Fruit fly (Drosophila melanogaster) whole organism, adult: ENCODE results near the gene Nmd3.

Experiments
- CG11617 ChIP-seq: fragments of 200-800 bp; sonication (Bioruptor generic); optimal IDR thresholded peaks from 2 replicates; lab custom pipeline; 2017; ENCODE audit warnings: mild to moderate bottlenecking, missing biosample characterization, missing genetic modification reagents, missing genetic modification characterization
- CG12768 ChIP-seq: fragments of 200-800 bp; sonication (Bioruptor generic); optimal IDR thresholded peaks from 2 replicates; lab custom pipeline; 2017; ENCODE audit warnings: missing biosample characterization, missing genetic modification characterization, mild to moderate bottlenecking, moderate library complexity, missing genetic modification reagents
- CG14711 ChIP-seq: fragments of 200-800 bp; sonication (Bioruptor generic); optimal IDR thresholded peaks from 2 replicates; lab custom pipeline; 2018; ENCODE audit warnings: missing biosample characterization, mild to moderate bottlenecking, missing genetic modification characterization, moderate library complexity
- CG1620 ChIP-seq: fragments of 200-800 bp; sonication (Bioruptor generic); optimal IDR thresholded peaks from 2 replicates; lab custom pipeline; 2016; ENCODE audit warnings: missing biosample characterization, missing genetic modification characterization
- CG33017 ChIP-seq: fragments of 200-800 bp; sonication (Bioruptor generic); optimal IDR thresholded peaks from 2 replicates; lab custom pipeline; 2018; ENCODE audit warnings: missing biosample characterization, mild to moderate bottlenecking, missing genetic modification characterization, moderate library complexity
- CG5204 ChIP-seq: fragments of 200-800 bp; sonication (Bioruptor generic); optimal IDR thresholded peaks from 2 replicates; lab custom pipeline; 2016; ENCODE audit warnings: missing biosample characterization, missing genetic modification characterization
- Hr96 ChIP-seq: fragments of 200-800 bp; sonication (Bioruptor generic); optimal IDR thresholded peaks from 2 replicates; lab custom pipeline; 2016; ENCODE audit warnings: missing biosample characterization, missing genetic modification characterization
- Mnt ChIP-seq: fragments of 200-800 bp; sonication (Bioruptor generic); optimal IDR thresholded peaks from 2 replicates; lab custom pipeline; 2016; ENCODE audit warnings: missing biosample characterization, mild to moderate bottlenecking, missing genetic modification characterization
- bab1 ChIP-seq: fragments of 200-800 bp; sonication (Bioruptor generic); optimal IDR thresholded peaks from 3 replicates; lab custom pipeline; 2019; ENCODE audit warnings: missing biosample characterization, mild to moderate bottlenecking, missing genetic modification characterization, moderate library complexity
- kay ChIP-seq: fragments of 200-800 bp; sonication (Bioruptor generic); peaks from one replicate; lab custom pipeline; 2016; ENCODE audit warnings: missing biosample characterization, missing genetic modification characterization, borderline replicate concordance
- ovo ChIP-seq: fragments of 200-800 bp; sonication (Bioruptor generic); optimal IDR thresholded peaks from 2 replicates; lab custom pipeline; 2016; ENCODE audit warnings: missing biosample characterization, missing genetic modification characterization
- pad ChIP-seq: fragments of 200-800 bp; sonication (Bioruptor generic); optimal IDR thresholded peaks from 3 replicates; lab custom pipeline; 2017; ENCODE audit warnings: missing biosample characterization, missing genetic modification characterization, mild to moderate bottlenecking, moderate library complexity, missing genetic modification reagents
- tj ChIP-seq: fragments of 200-800 bp; sonication (Bioruptor generic); optimal IDR thresholded peaks from 3 replicates; lab custom pipeline; 2017; ENCODE audit warnings: missing biosample characterization, mild to moderate bottlenecking, missing genetic modification characterization, moderate library complexity

dm6 chrX:2172420-2172827 lies 12.0 kb downstream of the Nmd3 start, which contains the start of gene ND-B14.5A:
- TF ChIP-seq CG11617 (GFP tag; lab: Kevin White, UChicago) (peak; percentile 19), CG14711 (tag; lab: Kevin White, UChicago) (peak; percentile 0), tj (GFP tag; lab: Kevin White, UChicago) (no peak), CG5204 (GFP tag; lab: Kevin White, UChicago) (no peak), pad (no peak), kay (no peak), bab1 (GFP tag; lab: Kevin White, UChicago) (peak; percentile 58), CG1620 (GFP tag; lab: Kevin White, UChicago) (no peak), ovo (GFP tag; lab: Kevin White, UChicago) (no peak), CG12768 (no peak), Hr96 (no peak), Mnt (GFP tag; lab: Kevin White, UChicago) (peak; percentile 49), CG33017 (tag; lab: Kevin White, UChicago) (no peak)
